3 worm cellular contexts compared by ENCODE assay signal in genomic region chrV:11686877-11687276, ce11.
A peak's percentile ranks its signal among the peaks of the same experiment; 100 is the strongest.
TF ChIP-seq lines count a peak whose summit lies in the region.

Gene W05E10.2 (plus strand): TSS chrV:11687177.

TF ChIP-seq in whole organism, L1 larva, 84 proteins besides CTCF, POLR2A, EP300 and RAD21:
- TF ChIP-seq nhr-20 (tag; optimal IDR thresholded peaks at IDR 0.05; lab: Kevin White, UChicago) (no peak), vab-15 (tag; optimal IDR thresholded peaks at IDR 0.05; lab: Kevin White, UChicago) (no peak), fkh-8 (tag; optimal IDR thresholded peaks at IDR 0.05; lab: Kevin White, UChicago) (no peak), unc-130 (tag; optimal IDR thresholded peaks at IDR 0.05; lab: Kevin White, UChicago) (no peak), ets-5 (GFP tag; IDR thresholded peaks at IDR 0.05; lab: Robert Waterston, UW) (no peak), dsc-1 (tag; optimal IDR thresholded peaks at IDR 0.05; lab: Kevin White, UChicago) (peak; percentile 59), lin-14 (GFP tag; optimal IDR thresholded peaks at IDR 0.05; lab: Kevin White, UChicago) (peak; percentile 25), nhr-71 (tag; optimal IDR thresholded peaks at IDR 0.05; lab: Kevin White, UChicago) (no peak), fkh-4 (tag; optimal IDR thresholded peaks at IDR 0.05; lab: Kevin White, UChicago; ENCODE audit: borderline replicate concordance) (no peak), nhr-85 (tag; lab: Kevin White, UChicago) (no peak), fkh-10 (GFP tag; optimal IDR thresholded peaks at IDR 0.05; lab: Kevin White, UChicago) (peak; percentile 15)

TF ChIP-seq in whole organism, late embryonic, 69 proteins besides CTCF, POLR2A, EP300 and RAD21:
- TF ChIP-seq pros-1 (tag; optimal IDR thresholded peaks at IDR 0.05; lab: Kevin White, UChicago) (no peak), ref-2 (tag; optimal IDR thresholded peaks at IDR 0.05; lab: Kevin White, UChicago) (no peak), unc-42 (tag; optimal IDR thresholded peaks at IDR 0.05; lab: Kevin White, UChicago) (peak; percentile 8), npax-4 (tag; optimal IDR thresholded peaks at IDR 0.05; lab: Kevin White, UChicago) (no peak), ets-4 (tag; optimal IDR thresholded peaks at IDR 0.05; lab: Kevin White, UChicago) (no peak), ceh-22 (tag; optimal IDR thresholded peaks at IDR 0.05; lab: Kevin White, UChicago) (no peak), hlh-30 (tag; optimal IDR thresholded peaks at IDR 0.05; lab: Kevin White, UChicago; ENCODE audit: insufficient read depth) (no peak), rnt-1 (tag; optimal IDR thresholded peaks at IDR 0.05; lab: Kevin White, UChicago) (no peak), tbx-2 (tag; optimal IDR thresholded peaks at IDR 0.05; lab: Kevin White, UChicago) (no peak)

TF ChIP-seq in whole organism, mixed stage, embryonic, 35 proteins besides CTCF, POLR2A, EP300 and RAD21:
- peak; percentile 33 for TF ChIP-seq ces-1 (GFP tag; optimal IDR thresholded peaks at IDR 0.05; lab: Kevin White, UChicago)
- TF ChIP-seq nhr-28 (tag; optimal IDR thresholded peaks at IDR 0.05; lab: Kevin White, UChicago) = no peak
TF ChIP-seq in whole organism, mixed stage, embryonic: peak in this region for 1.

Comparison
In these comparisons a context has a peak if more than half of its experiments do, and no peak if none do; other contexts are left out.
1. Of the 10 proteins assayed by ChIP-seq in both whole organism, L1 larva and whole organism, late embryonic: peak only in whole organism, L1 larva: fkh-10; only in whole organism, late embryonic: none; in both: none; in neither: 9.